Fruit fly (Drosophila melanogaster) whole organism, pupa: ENCODE data around the gene CG5412.

Experiments used
- CG12605 ChIP-seq: fragments of 200-800 bp; sonication (Bioruptor generic); IDR thresholded peaks from 2 replicates; pipeline ENCODE4 v1.3.6; 2022; ENCODE audit warnings: missing biosample characterization, missing genetic modification characterization
- CG13204 ChIP-seq: fragments of 200-800 bp; sonication (Bioruptor generic); optimal IDR thresholded peaks from 2 replicates; lab custom pipeline; 2018; ENCODE audit warnings: missing biosample characterization, mild to moderate bottlenecking, missing genetic modification characterization, moderate library complexity
- CG14655 ChIP-seq: fragments of 200-800 bp; sonication (Bioruptor generic); optimal IDR thresholded peaks from 3 replicates; lab custom pipeline; 2017; ENCODE audit warnings: mild to moderate bottlenecking, missing biosample characterization, missing genetic modification reagents, missing genetic modification characterization
- CG15710 ChIP-seq: fragments of 200-800 bp; sonication (Bioruptor generic); optimal IDR thresholded peaks from 2 replicates; lab custom pipeline; 2018; ENCODE audit warnings: missing biosample characterization, mild to moderate bottlenecking, missing genetic modification characterization, moderate library complexity
- CG32121 ChIP-seq: fragments of 200-800 bp; sonication (Bioruptor generic); IDR thresholded peaks from 2 replicates; pipeline ENCODE4 v1.3.6; 2022; ENCODE audit warnings: missing biosample characterization, missing genetic modification characterization
- CG34367 ChIP-seq: fragments of 200-800 bp; sonication (Bioruptor generic); optimal IDR thresholded peaks from 2 replicates; lab custom pipeline; 2018; ENCODE audit warnings: missing biosample characterization, mild to moderate bottlenecking, missing genetic modification characterization
- CG4496 ChIP-seq: fragments of 200-800 bp; sonication (Bioruptor generic); IDR thresholded peaks from 3 replicates; pipeline ENCODE4 v1.3.6; 2022; ENCODE audit warnings: missing biosample characterization, missing genetic modification characterization
- CG8159 ChIP-seq: fragments of 200-800 bp; sonication (Bioruptor generic); optimal IDR thresholded peaks from 3 replicates; lab custom pipeline; 2018; ENCODE audit warnings: missing biosample characterization, mild to moderate bottlenecking, missing genetic modification characterization, moderate library complexity
- CG9948 ChIP-seq: fragments of 200-800 bp; sonication (Bioruptor generic); optimal IDR thresholded peaks from 2 replicates; lab custom pipeline; 2018; ENCODE audit warnings: missing biosample characterization, mild to moderate bottlenecking, missing genetic modification characterization, moderate library complexity
- D1 ChIP-seq: fragments of 200-800 bp; sonication (Bioruptor generic); optimal IDR thresholded peaks from 2 replicates; lab custom pipeline; 2018; ENCODE audit warnings: missing biosample characterization, mild to moderate bottlenecking, missing genetic modification characterization, moderate library complexity
- EcR ChIP-seq: fragments of 200-800 bp; sonication (Bioruptor generic); optimal IDR thresholded peaks from 3 replicates; lab custom pipeline; 2019; ENCODE audit warnings: missing biosample characterization, missing genetic modification characterization, mild to moderate bottlenecking, moderate library complexity, missing genetic modification reagents
- Ets98B ChIP-seq: fragments of 200-800 bp; sonication (Bioruptor generic); IDR thresholded peaks from 2 replicates; pipeline ENCODE4 v1.3.6; 2022; ENCODE audit warnings: missing biosample characterization, missing genetic modification characterization
- Pif1A ChIP-seq: fragments of 200-800 bp; sonication (Bioruptor generic); optimal IDR thresholded peaks from 3 replicates; lab custom pipeline; 2016; ENCODE audit warnings: missing biosample characterization, missing genetic modification characterization
- fd96Ca ChIP-seq: fragments of 200-800 bp; sonication (Bioruptor generic); IDR thresholded peaks from 3 replicates; pipeline ENCODE4 v1.3.6; 2022; ENCODE audit warnings: missing biosample characterization, missing genetic modification characterization

DNA sequence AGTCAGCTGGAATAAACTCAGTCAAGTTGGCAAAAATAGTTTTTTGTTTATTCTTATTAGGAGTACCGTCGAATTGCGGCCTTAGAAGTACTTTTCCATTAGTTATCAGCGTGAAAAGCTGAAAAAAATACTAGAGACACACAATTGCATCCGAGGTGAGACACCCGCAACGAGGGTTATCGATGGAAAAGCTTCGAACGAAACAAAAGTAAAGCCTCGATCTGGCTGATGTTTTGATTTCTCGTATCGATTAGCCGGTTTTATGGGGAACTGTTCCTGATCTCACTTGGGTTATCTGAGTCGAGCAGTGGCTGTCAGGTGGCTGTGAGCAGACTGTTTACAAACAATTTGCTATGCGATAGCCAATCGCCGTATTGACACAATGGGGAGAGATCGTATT is 33.1 kb upstream of the CG5412 start:
- TF ChIP-seq EcR (GFP tag; lab: Kevin White, UChicago): no peak
- TF ChIP-seq CG9948 (tag; lab: Kevin White, UChicago): no peak
- TF ChIP-seq CG12605 (GFP tag; lab: Robert Waterston, UW): no peak
- TF ChIP-seq CG13204 (GFP tag; lab: Kevin White, UChicago): no peak
- no peak for TF ChIP-seq fd96Ca
- TF ChIP-seq Ets98B (GFP tag; lab: Robert Waterston, UW): no peak
- TF ChIP-seq CG4496: no peak
- TF ChIP-seq Pif1A (GFP tag; lab: Kevin White, UChicago): no peak
- TF ChIP-seq D1 (tag; lab: Kevin White, UChicago): no peak
- TF ChIP-seq CG15710 (tag; lab: Kevin White, UChicago): no peak
- no peak for TF ChIP-seq CG34367 (tag; lab: Kevin White, UChicago)
- no peak for TF ChIP-seq CG8159
- no peak for TF ChIP-seq CG14655 (GFP tag; lab: Kevin White, UChicago)
- no peak for TF ChIP-seq CG32121 (GFP tag; lab: Robert Waterston, UW)
